Fruit fly (Drosophila melanogaster): Measurements from ENCODE around the gene CG45691.

DNA sequence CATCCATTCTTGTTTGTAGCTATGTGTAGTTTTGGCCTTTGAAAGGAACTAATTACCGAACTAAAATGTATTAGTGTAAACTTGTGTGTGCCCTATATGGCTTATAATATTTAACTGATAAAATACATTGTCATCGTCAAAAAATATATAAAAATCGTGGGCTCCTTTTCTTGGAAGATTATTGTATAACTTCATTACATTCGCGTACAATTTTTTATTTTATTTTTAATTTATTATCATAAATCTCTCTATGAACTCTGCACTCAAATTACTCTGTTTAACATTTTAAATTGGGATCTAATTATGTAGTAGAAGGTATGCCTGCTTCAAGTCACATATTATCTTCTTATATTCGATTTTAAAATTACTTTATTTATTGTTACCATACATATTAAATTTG is 28.4 kb downstream of the CG45691 start, which contains the start of gene CG6380:
- TF ChIP-seq CTCF (optimal IDR thresholded peaks at IDR 0.05) (no peak), CG8478 (optimal IDR thresholded peaks at IDR 0.05) (no peak)
